Fruit fly (Drosophila melanogaster) whole organism, embryonic: Measurements from ENCODE around the gene CG6843.
A peak's percentile ranks its signal among the peaks of the same experiment; 100 is the strongest.

Experiments used
- Bdp1 ChIP-seq: fragments of 200-800 bp; sonication (Bioruptor generic); optimal IDR thresholded peaks from 3 replicates; lab custom pipeline; 2016; ENCODE audit warnings: missing biosample characterization, missing genetic modification characterization
- CG10543 ChIP-seq: fragments of 200-800 bp; sonication (Bioruptor generic); optimal IDR thresholded peaks from 3 replicates; lab custom pipeline; 2017; ENCODE audit warnings: missing biosample characterization, mild to moderate bottlenecking, missing genetic modification characterization, moderate library complexity
- CG11093 ChIP-seq: fragments of 200-800 bp; sonication (Bioruptor generic); IDR thresholded peaks from 3 replicates; pipeline ENCODE4 v1.3.6; 2022; ENCODE audit warnings: missing biosample characterization, missing genetic modification characterization
- CG12219 ChIP-seq: fragments of 200-800 bp; sonication (Bioruptor generic); optimal IDR thresholded peaks from 3 replicates; lab custom pipeline; 2018; ENCODE audit warnings: missing biosample characterization, mild to moderate bottlenecking, missing genetic modification characterization
- CG1233 ChIP-seq: fragments of 200-800 bp; sonication (Bioruptor generic); optimal IDR thresholded peaks from 4 replicates; lab custom pipeline; 2018; ENCODE audit warnings: missing biosample characterization, mild to moderate bottlenecking, missing genetic modification characterization
- CG12769 ChIP-seq: fragments of 200-800 bp; sonication (Bioruptor generic); optimal IDR thresholded peaks from 2 replicates; lab custom pipeline; 2019; ENCODE audit warnings: missing biosample characterization, mild to moderate bottlenecking, missing genetic modification characterization, moderate library complexity
- CG12942 ChIP-seq: fragments of 200-800 bp; sonication (Bioruptor generic); optimal IDR thresholded peaks from 3 replicates; lab custom pipeline; 2016; ENCODE audit warnings: missing biosample characterization, missing genetic modification characterization
- CG13287 ChIP-seq: fragments of 200-800 bp; sonication (Bioruptor generic); IDR thresholded peaks from 2 replicates; pipeline ENCODE4 v1.3.6; 2022; ENCODE audit warnings: missing biosample characterization, missing genetic modification characterization; ENCODE audit not compliant: partially characterized antibody
- CG1529 ChIP-seq: fragments of 200-800 bp; sonication (Bioruptor generic); optimal IDR thresholded peaks from 3 replicates; lab custom pipeline; 2018; ENCODE audit warnings: missing biosample characterization, missing genetic modification characterization
- CG16779 ChIP-seq: fragments of 200-800 bp; sonication (Bioruptor generic); IDR thresholded peaks from 2 replicates; pipeline ENCODE4 v1.3.6; 2022; ENCODE audit warnings: missing biosample characterization, missing genetic modification characterization
- CG17612 ChIP-seq: fragments of 200-800 bp; sonication (Bioruptor generic); IDR thresholded peaks from 2 replicates; pipeline ENCODE4 v1.3.6; 2022; ENCODE audit warnings: missing biosample characterization, missing genetic modification characterization
- CG18599 ChIP-seq: fragments of 200-800 bp; sonication (Bioruptor generic); optimal IDR thresholded peaks from 3 replicates; lab custom pipeline; 2017; ENCODE audit warnings: missing biosample characterization, missing genetic modification characterization, mild to moderate bottlenecking, moderate library complexity, missing genetic modification reagents
- CG31365 ChIP-seq: fragments of 200-800 bp; sonication (Bioruptor generic); optimal IDR thresholded peaks from 2 replicates; lab custom pipeline; 2018; ENCODE audit warnings: missing biosample characterization, mild to moderate bottlenecking, missing genetic modification characterization
- CG4404 ChIP-seq: fragments of 200-800 bp; sonication (Bioruptor generic); IDR thresholded peaks from 2 replicates; pipeline ENCODE4 v1.3.6; 2022; ENCODE audit warnings: missing biosample characterization, missing genetic modification characterization
- CG4424 ChIP-seq: fragments of 200-800 bp; sonication (Bioruptor generic); optimal IDR thresholded peaks from 3 replicates; lab custom pipeline; 2016; ENCODE audit warnings: missing biosample characterization, missing genetic modification characterization
- CG6689 ChIP-seq: fragments of 200-800 bp; sonication (Bioruptor generic); IDR thresholded peaks from 2 replicates; pipeline ENCODE4 v1.3.6; 2022; ENCODE audit warnings: missing biosample characterization, missing genetic modification characterization
- CG7271 ChIP-seq: fragments of 200-800 bp; sonication (Bioruptor generic); optimal IDR thresholded peaks from 2 replicates; lab custom pipeline; 2018; ENCODE audit warnings: missing biosample characterization, mild to moderate bottlenecking, missing genetic modification characterization, moderate library complexity
- CG7928 ChIP-seq: fragments of 200-800 bp; sonication (Bioruptor generic); optimal IDR thresholded peaks from 2 replicates; lab custom pipeline; 2017; ENCODE audit warnings: missing biosample characterization, mild to moderate bottlenecking, missing genetic modification characterization
- CG8765 ChIP-seq: fragments of 200-800 bp; sonication (Bioruptor generic); IDR thresholded peaks from 2 replicates; pipeline ENCODE4 v1.3.6; 2022; ENCODE audit warnings: missing biosample characterization, missing genetic modification characterization
- CG8924 ChIP-seq: fragments of 200-800 bp; optimal IDR thresholded peaks from 3 replicates; lab custom pipeline; 2019; ENCODE audit warnings: missing biosample characterization, mild to moderate bottlenecking, missing genetic modification characterization, moderate library complexity
- Dek ChIP-seq: fragments of 200-800 bp; sonication (Bioruptor generic); optimal IDR thresholded peaks from 3 replicates; lab custom pipeline; 2019; ENCODE audit warnings: missing biosample characterization, mild to moderate bottlenecking, missing genetic modification characterization, moderate library complexity
- E2f2 ChIP-seq: fragments of 200-800 bp; sonication (Bioruptor generic); IDR thresholded peaks from 2 replicates; pipeline ENCODE4 v1.3.6; 2022; ENCODE audit warnings: missing biosample characterization, missing genetic modification characterization
- Eip74EF ChIP-seq, 2 experiments: fragments of 200-800 bp in 1 of 2; fragments of >200 bp in 1 of 2; sonication (Bioruptor generic) in 1 of 2; optimal IDR thresholded peaks; 2 replicates each; lab custom pipeline; 2017 to 2019; ENCODE audit warnings: missing biosample characterization in 2 of 2, missing genetic modification characterization in 2 of 2, mild to moderate bottlenecking in 1 of 2, moderate library complexity in 1 of 2
- Fer1 ChIP-seq: fragments of 200-800 bp; sonication (Bioruptor generic); optimal IDR thresholded peaks from 2 replicates; lab custom pipeline; 2017; ENCODE audit warnings: missing biosample characterization, mild to moderate bottlenecking, missing genetic modification characterization
- GATAe ChIP-seq: fragments of 200-800 bp; sonication (Bioruptor generic); conservative IDR thresholded peaks from 2 replicates; pipeline ENCODE4 v1.3.6; 2022; ENCODE audit warnings: missing biosample characterization, missing genetic modification characterization
- HLHmδ ChIP-seq: fragments of 200-800 bp; sonication (Bioruptor generic); optimal IDR thresholded peaks from 2 replicates; lab custom pipeline; 2018; ENCODE audit warnings: missing biosample characterization, mild to moderate bottlenecking, missing genetic modification characterization, moderate library complexity
- HmgZ ChIP-seq: fragments of 200-800 bp; sonication (Bioruptor generic); optimal IDR thresholded peaks from 2 replicates; lab custom pipeline; 2018; ENCODE audit warnings: missing biosample characterization, mild to moderate bottlenecking, missing genetic modification characterization
- Hr39 ChIP-seq: fragments of >200 bp; optimal IDR thresholded peaks from 2 replicates; lab custom pipeline; 2017
- MESR4 ChIP-seq: fragments of 200-800 bp; sonication (Bioruptor generic); optimal IDR thresholded peaks from 2 replicates; lab custom pipeline; 2018; ENCODE audit warnings: missing biosample characterization, mild to moderate bottlenecking, missing genetic modification characterization, moderate library complexity
- Mad ChIP-seq: fragments of 200-800 bp; sonication (Bioruptor generic); optimal IDR thresholded peaks from 2 replicates; lab custom pipeline; 2016; ENCODE audit warnings: missing biosample characterization, missing genetic modification characterization
- Scr ChIP-seq: fragments of 200-800 bp; sonication (Bioruptor generic); IDR thresholded peaks from 2 replicates; pipeline ENCODE4 v1.3.6; 2022; ENCODE audit warnings: missing biosample characterization, missing genetic modification characterization; ENCODE audit not compliant: partially characterized antibody
- Side ChIP-seq: fragments of 200-800 bp; sonication (Bioruptor generic); optimal IDR thresholded peaks from 2 replicates; lab custom pipeline; 2016; ENCODE audit warnings: missing biosample characterization, missing genetic modification characterization
- aop ChIP-seq: fragments of 200-800 bp; sonication (Bioruptor generic); IDR thresholded peaks from 2 replicates; pipeline ENCODE4 v1.3.6; 2022; ENCODE audit warnings: missing biosample characterization, missing genetic modification characterization
- bsh ChIP-seq, 2 experiments: fragments of 200-800 bp; sonication (Bioruptor generic); optimal IDR thresholded peaks; 2 replicates each; lab custom pipeline; 2017 to 2018; ENCODE audit warnings: mild to moderate bottlenecking in 2 of 2, missing biosample characterization in 2 of 2, missing genetic modification characterization in 2 of 2, moderate library complexity in 1 of 2
- disco-r ChIP-seq: fragments of 200-800 bp; sonication (Bioruptor generic); optimal IDR thresholded peaks from 2 replicates; lab custom pipeline; 2016; ENCODE audit warnings: missing biosample characterization, missing genetic modification characterization
- dmrt11E ChIP-seq: fragments of 200-800 bp; sonication (Bioruptor generic); optimal IDR thresholded peaks from 3 replicates; lab custom pipeline; 2018; ENCODE audit warnings: missing biosample characterization, mild to moderate bottlenecking, missing genetic modification characterization, moderate library complexity
- esg ChIP-seq: fragments of 200-800 bp; sonication (Bioruptor generic); conservative IDR thresholded peaks from 2 replicates; pipeline ENCODE4 v1.3.6; 2022; ENCODE audit warnings: missing biosample characterization, missing genetic modification characterization
- fd3F ChIP-seq: fragments of 200-800 bp; sonication (Bioruptor generic); optimal IDR thresholded peaks from 2 replicates; lab custom pipeline; 2018; ENCODE audit warnings: missing biosample characterization, mild to moderate bottlenecking, missing genetic modification characterization, moderate library complexity
- her ChIP-seq: fragments of 200-800 bp; sonication (Bioruptor generic); optimal IDR thresholded peaks from 2 replicates; lab custom pipeline; 2016; ENCODE audit warnings: missing biosample characterization, missing genetic modification characterization
- insv ChIP-seq, 2 experiments: fragments of 200-800 bp; sonication (Bioruptor generic); optimal IDR thresholded peaks; 3 replicates each; lab custom pipeline; 2016 to 2018; ENCODE audit warnings: missing biosample characterization in 2 of 2, missing genetic modification characterization in 2 of 2
- inv ChIP-seq: fragments of 200-800 bp; sonication (Bioruptor generic); IDR thresholded peaks from 2 replicates; pipeline ENCODE4 v1.3.6; 2022; ENCODE audit warnings: missing biosample characterization, missing genetic modification characterization; ENCODE audit not compliant: partially characterized antibody
- kay ChIP-seq: fragments of 200-800 bp; sonication (Bioruptor generic); optimal IDR thresholded peaks from 2 replicates; lab custom pipeline; 2016; ENCODE audit warnings: missing biosample characterization, missing genetic modification characterization
- nerfin-2 ChIP-seq: fragments of 200-800 bp; sonication (Bioruptor generic); IDR thresholded peaks from 2 replicates; pipeline ENCODE4 v1.3.6; 2022; ENCODE audit warnings: missing biosample characterization, missing genetic modification characterization; ENCODE audit not compliant: partially characterized antibody
- phol ChIP-seq: fragments of 200-800 bp; sonication (Bioruptor generic); optimal IDR thresholded peaks from 3 replicates; lab custom pipeline; 2018; ENCODE audit warnings: missing biosample characterization, mild to moderate bottlenecking, missing genetic modification characterization, moderate library complexity
- pros ChIP-seq: fragments of 200-800 bp; sonication (Bioruptor generic); optimal IDR thresholded peaks from 3 replicates; lab custom pipeline; 2019; ENCODE audit warnings: missing biosample characterization, mild to moderate bottlenecking, missing genetic modification characterization, moderate library complexity
- ranshi ChIP-seq: fragments of 200-800 bp; sonication (Bioruptor generic); IDR thresholded peaks from 2 replicates; pipeline ENCODE4 v1.3.6; 2022; ENCODE audit warnings: missing biosample characterization, missing genetic modification characterization
- rib ChIP-seq: fragments of 200-800 bp; sonication (Bioruptor generic); IDR thresholded peaks from 2 replicates; pipeline ENCODE4 v1.3.6; 2022; ENCODE audit warnings: missing biosample characterization, missing genetic modification characterization
- sna ChIP-seq: fragments of 200-800 bp; sonication (Bioruptor generic); IDR thresholded peaks from 2 replicates; pipeline ENCODE4 v1.3.6; 2022; ENCODE audit warnings: missing biosample characterization, missing genetic modification characterization; ENCODE audit not compliant: partially characterized antibody
- tio ChIP-seq: fragments of 200-800 bp; sonication (Bioruptor generic); optimal IDR thresholded peaks from 2 replicates; lab custom pipeline; 2017; ENCODE audit warnings: missing biosample characterization, missing genetic modification characterization, inconsistent platforms
- yki ChIP-seq: fragments of >200 bp; optimal IDR thresholded peaks from 3 replicates; lab custom pipeline; 2018
- zf30C ChIP-seq: fragments of 200-800 bp; sonication (Bioruptor generic); optimal IDR thresholded peaks from 3 replicates; lab custom pipeline; 2018; ENCODE audit warnings: missing biosample characterization, mild to moderate bottlenecking, missing genetic modification characterization

CG6843 gene

dm6 chr3L:18872440-18872839, 29.0 kb upstream of the CG6843 start, which contains the start of the genes Rad9 and Uggt (continued):
- TF ChIP-seq Dek (tag; lab: Kevin White, UChicago) = no peak
- no peak for TF ChIP-seq CG31365
- peak; percentile 17 for TF ChIP-seq CG8924 (tag; lab: Kevin White, UChicago)
- no peak for TF ChIP-seq tio
- TF ChIP-seq her (GFP tag; lab: Kevin White, UChicago) = no peak
- TF ChIP-seq CG17612 (GFP tag; lab: Robert Waterston, UW) = no peak
- no peak for TF ChIP-seq zf30C (GFP tag; lab: Kevin White, UChicago)
- peak; percentile 48 for TF ChIP-seq HmgZ (tag; lab: Kevin White, UChicago)
- TF ChIP-seq fd3F = no peak
- TF ChIP-seq CG12942 (GFP tag; lab: Kevin White, UChicago) = peak; percentile 12
- TF ChIP-seq CG7271 (tag; lab: Kevin White, UChicago) = no peak
- no peak for TF ChIP-seq pros (GFP tag; lab: Kevin White, UChicago)
- no peak for TF ChIP-seq CG12219 (GFP tag; lab: Kevin White, UChicago)
- peak; percentile 75 for TF ChIP-seq E2f2 (GFP tag; lab: Robert Waterston, UW)
- no peak for TF ChIP-seq CG16779 (GFP tag; lab: Robert Waterston, UW)
- TF ChIP-seq CG8765 (GFP tag; lab: Robert Waterston, UW) = no peak
- no peak for TF ChIP-seq rib (GFP tag; lab: Robert Waterston, UW)
- peak; percentile 28 for TF ChIP-seq MESR4 (GFP tag; lab: Kevin White, UChicago)
- TF ChIP-seq Mad = no peak
- 0 out of 2 replicates have a peak, but pooled peaks have one; percentile 43 for TF ChIP-seq Scr
- no peak for TF ChIP-seq kay
- TF ChIP-seq bsh (GFP tag; optimal IDR thresholded peaks at IDR 0.05; lab: Kevin White, UChicago) = peak in 1 of 2 experiments; percentile 9
- TF ChIP-seq esg (GFP tag; lab: Robert Waterston, UW) = no peak
- TF ChIP-seq CG18599 (GFP tag; lab: Kevin White, UChicago) = peak; percentile 45
- no peak for TF ChIP-seq CG1233
- 0 out of 2 replicates have a peak, but pooled peaks have one; percentile 15 for TF ChIP-seq CG6689 (GFP tag; lab: Robert Waterston, UW)
- no peak for TF ChIP-seq nerfin-2
- no peak for TF ChIP-seq CG10543 (GFP tag; lab: Kevin White, UChicago)
- TF ChIP-seq CG1529 (GFP tag; lab: Kevin White, UChicago) = no peak
- TF ChIP-seq CG7928 = no peak
- no peak for TF ChIP-seq GATAe (GFP tag; lab: Robert Waterston, UW)
- no peak for TF ChIP-seq Hr39 (lab: Kevin White, UChicago)
- peak; percentile 56; the same call in 1 of the 2 replicates for TF ChIP-seq sna (GFP tag; lab: Robert Waterston, UW)
- TF ChIP-seq CG4424 (GFP tag; lab: Kevin White, UChicago) = peak; percentile 0
- peak; percentile 78 for TF ChIP-seq CG13287 (GFP tag; lab: Robert Waterston, UW)
- TF ChIP-seq dmrt11E (tag; lab: Kevin White, UChicago) = peak; percentile 18
- no peak for TF ChIP-seq Bdp1
- TF ChIP-seq HLHmδ (GFP tag; lab: Kevin White, UChicago) = no peak
- no peak for TF ChIP-seq CG11093 (GFP tag; lab: Robert Waterston, UW)
- TF ChIP-seq CG12769 (tag; lab: Kevin White, UChicago) = no peak
- no peak for TF ChIP-seq CG4404 (GFP tag; lab: Robert Waterston, UW)
- TF ChIP-seq Eip74EF (GFP tag; optimal IDR thresholded peaks at IDR 0.05; lab: Kevin White, UChicago) = no peak
- no peak for TF ChIP-seq inv
- peak; percentile 54 for TF ChIP-seq phol (tag; lab: Kevin White, UChicago)
- no peak for TF ChIP-seq Fer1 (GFP tag; lab: Kevin White, UChicago)
- no peak for TF ChIP-seq insv (GFP tag; optimal IDR thresholded peaks at IDR 0.05; lab: Kevin White, UChicago)
- no peak for TF ChIP-seq ranshi (GFP tag; lab: Robert Waterston, UW)
- TF ChIP-seq disco-r (GFP tag; lab: Kevin White, UChicago) = no peak
- no peak for TF ChIP-seq aop (GFP tag; lab: Robert Waterston, UW)
- TF ChIP-seq yki (lab: Kevin White, UChicago) = no peak
- no peak for TF ChIP-seq Side (GFP tag; lab: Kevin White, UChicago)
